Fruit fly (Drosophila melanogaster) whole organism, embryonic: ENCODE measurements around the gene Vps29.

Experiments
- Atf3 ChIP-seq: fragments of 200-800 bp; sonication (Bioruptor generic); optimal IDR thresholded peaks from 3 replicates; lab custom pipeline; 2016; ENCODE audit warnings: missing biosample characterization, missing genetic modification characterization
- BtbVII ChIP-seq: fragments of 200-800 bp; sonication (Bioruptor generic); optimal IDR thresholded peaks from 3 replicates; lab custom pipeline; 2017; ENCODE audit warnings: missing biosample characterization, mild to moderate bottlenecking, missing genetic modification characterization
- C15 ChIP-seq: fragments of 200-800 bp; sonication (Bioruptor generic); IDR thresholded peaks from 3 replicates; pipeline ENCODE4 v1.3.6; 2022; ENCODE audit warnings: missing biosample characterization, missing genetic modification characterization
- CG10543 ChIP-seq: fragments of 200-800 bp; sonication (Bioruptor generic); optimal IDR thresholded peaks from 3 replicates; lab custom pipeline; 2017; ENCODE audit warnings: missing biosample characterization, mild to moderate bottlenecking, missing genetic modification characterization, moderate library complexity
- CG10979 ChIP-seq: fragments of 200-800 bp; sonication (Bioruptor generic); optimal IDR thresholded peaks from 2 replicates; lab custom pipeline; 2018; ENCODE audit warnings: missing biosample characterization, mild to moderate bottlenecking, missing genetic modification characterization, moderate library complexity
- CG11085 ChIP-seq: fragments of 200-800 bp; sonication (Bioruptor generic); IDR thresholded peaks from 2 replicates; pipeline ENCODE4 v1.3.6; 2022; ENCODE audit warnings: missing biosample characterization, missing genetic modification characterization
- CG11560 ChIP-seq: fragments of 200-800 bp; sonication (Bioruptor generic); IDR thresholded peaks from 3 replicates; pipeline ENCODE4 v1.3.6; 2022; ENCODE audit warnings: missing biosample characterization, missing genetic modification characterization
- CG1233 ChIP-seq: fragments of 200-800 bp; sonication (Bioruptor generic); optimal IDR thresholded peaks from 4 replicates; lab custom pipeline; 2018; ENCODE audit warnings: missing biosample characterization, mild to moderate bottlenecking, missing genetic modification characterization
- CG14667 ChIP-seq: fragments of 200-800 bp; sonication (Bioruptor generic); IDR thresholded peaks from 2 replicates; pipeline ENCODE4 v1.3.6; 2022; ENCODE audit warnings: missing biosample characterization, missing genetic modification characterization
- CG1529 ChIP-seq: fragments of 200-800 bp; sonication (Bioruptor generic); optimal IDR thresholded peaks from 3 replicates; lab custom pipeline; 2018; ENCODE audit warnings: missing biosample characterization, missing genetic modification characterization
- CG15514 ChIP-seq: fragments of 200-800 bp; sonication (Bioruptor generic); optimal IDR thresholded peaks from 3 replicates; lab custom pipeline; 2017; ENCODE audit warnings: missing biosample characterization, missing genetic modification characterization, mild to moderate bottlenecking, moderate library complexity, missing genetic modification reagents
- CG16863 ChIP-seq: fragments of 200-800 bp; sonication (Bioruptor generic); optimal IDR thresholded peaks from 3 replicates; lab custom pipeline; 2016; ENCODE audit warnings: missing biosample characterization, missing genetic modification characterization
- CG18262 ChIP-seq: fragments of 200-800 bp; optimal IDR thresholded peaks from 3 replicates; lab custom pipeline; 2019; ENCODE audit warnings: missing biosample characterization, mild to moderate bottlenecking, missing genetic modification characterization, moderate library complexity
- CG18619 ChIP-seq: fragments of 200-800 bp; sonication (Bioruptor generic); optimal IDR thresholded peaks from 3 replicates; lab custom pipeline; 2017; ENCODE audit warnings: missing biosample characterization, mild to moderate bottlenecking, missing genetic modification characterization
- CG3407 ChIP-seq: fragments of 200-800 bp; sonication (Bioruptor generic); optimal IDR thresholded peaks from 2 replicates; lab custom pipeline; 2018; ENCODE audit warnings: missing biosample characterization, mild to moderate bottlenecking, missing genetic modification characterization
- CG6175 ChIP-seq: fragments of 200-800 bp; sonication (Bioruptor generic); IDR thresholded peaks from 3 replicates; pipeline ENCODE4 v1.3.6; 2022; ENCODE audit warnings: missing biosample characterization, missing genetic modification characterization
- CG6791 ChIP-seq: fragments of 200-800 bp; sonication (Bioruptor generic); IDR thresholded peaks from 3 replicates; pipeline ENCODE4 v1.3.6; 2022; ENCODE audit warnings: missing biosample characterization, missing genetic modification characterization; ENCODE audit not compliant: partially characterized antibody
- CG6813 ChIP-seq: fragments of 200-800 bp; sonication (Bioruptor generic); optimal IDR thresholded peaks from 2 replicates; lab custom pipeline; 2017; ENCODE audit warnings: missing biosample characterization, missing genetic modification characterization, mild to moderate bottlenecking, moderate library complexity, missing genetic modification reagents
- CG8388 ChIP-seq: fragments of 200-800 bp; sonication (Bioruptor generic); optimal IDR thresholded peaks from 2 replicates; lab custom pipeline; 2019; ENCODE audit warnings: missing biosample characterization, mild to moderate bottlenecking, missing genetic modification characterization, moderate library complexity
- Ets97D ChIP-seq: fragments of 200-800 bp; sonication (Bioruptor generic); optimal IDR thresholded peaks from 3 replicates; lab custom pipeline; 2016; ENCODE audit warnings: missing biosample characterization, missing genetic modification characterization
- Fer3 ChIP-seq: fragments of 200-800 bp; sonication (Bioruptor generic); optimal IDR thresholded peaks from 2 replicates; lab custom pipeline; 2018; ENCODE audit warnings: missing biosample characterization, mild to moderate bottlenecking, missing genetic modification characterization, moderate library complexity
- Hsf ChIP-seq: fragments of 200-800 bp; sonication (Bioruptor generic); optimal IDR thresholded peaks from 3 replicates; lab custom pipeline; 2016; ENCODE audit warnings: missing biosample characterization, missing genetic modification characterization
- Myb ChIP-seq: fragments of 200-800 bp; sonication (Bioruptor generic); optimal IDR thresholded peaks from 2 replicates; lab custom pipeline; 2016; ENCODE audit warnings: missing biosample characterization, missing genetic modification characterization
- NC2α ChIP-seq: fragments of 200-800 bp; sonication (Bioruptor generic); optimal IDR thresholded peaks from 2 replicates; lab custom pipeline; 2016; ENCODE audit warnings: missing biosample characterization, missing genetic modification characterization
- NFAT ChIP-seq: fragments of 200-800 bp; sonication (Bioruptor generic); IDR thresholded peaks from 2 replicates; pipeline ENCODE4 v1.3.6; 2022; ENCODE audit warnings: missing biosample characterization, missing genetic modification characterization
- Optix ChIP-seq: fragments of 200-800 bp; sonication (Bioruptor generic); IDR thresholded peaks from 3 replicates; pipeline ENCODE4 v1.3.6; 2022; ENCODE audit warnings: missing biosample characterization, missing genetic modification characterization
- Poxn ChIP-seq: fragments of 200-800 bp; sonication (Bioruptor generic); IDR thresholded peaks from 2 replicates; pipeline ENCODE4 v1.3.6; 2022; ENCODE audit warnings: missing biosample characterization, missing genetic modification characterization
- Side ChIP-seq: fragments of 200-800 bp; sonication (Bioruptor generic); optimal IDR thresholded peaks from 2 replicates; lab custom pipeline; 2016; ENCODE audit warnings: missing biosample characterization, missing genetic modification characterization
- Sry-δ ChIP-seq: fragments of 200-800 bp; sonication (Bioruptor generic); optimal IDR thresholded peaks from 2 replicates; lab custom pipeline; 2016; ENCODE audit warnings: missing biosample characterization, missing genetic modification characterization
- al ChIP-seq: fragments of 200-800 bp; sonication (Bioruptor generic); IDR thresholded peaks from 2 replicates; pipeline ENCODE4 v1.3.6; 2022; ENCODE audit warnings: missing biosample characterization, missing genetic modification characterization
- ash1 ChIP-seq: fragments of 200-800 bp; sonication (Bioruptor generic); optimal IDR thresholded peaks from 2 replicates; lab custom pipeline; 2018; ENCODE audit warnings: missing biosample characterization, mild to moderate bottlenecking, missing genetic modification characterization
- br ChIP-seq: fragments of >200 bp; optimal IDR thresholded peaks from 2 replicates; lab custom pipeline; 2017
- caup ChIP-seq: fragments of 200-800 bp; sonication (Bioruptor generic); optimal IDR thresholded peaks from 3 replicates; lab custom pipeline; 2017; ENCODE audit warnings: missing biosample characterization, mild to moderate bottlenecking, missing genetic modification characterization, moderate library complexity; ENCODE audit not compliant: severe bottlenecking
- chinmo ChIP-seq: fragments of 200-800 bp; sonication (Bioruptor generic); IDR thresholded peaks from 4 replicates; pipeline ENCODE4 v1.3.6; 2022; ENCODE audit warnings: missing biosample characterization, missing genetic modification characterization; ENCODE audit not compliant: partially characterized antibody
- crol ChIP-seq: fragments of 200-800 bp; sonication (Bioruptor generic); IDR thresholded peaks from 2 replicates; pipeline ENCODE4 v1.3.6; 2022; ENCODE audit warnings: missing biosample characterization, missing genetic modification characterization
- dan ChIP-seq: fragments of 200-800 bp; sonication (Bioruptor generic); IDR thresholded peaks from 2 replicates; pipeline ENCODE4 v1.3.6; 2022; ENCODE audit warnings: missing biosample characterization, missing genetic modification characterization
- dpn ChIP-seq, 2 experiments: fragments of 200-800 bp; sonication (Bioruptor generic); optimal IDR thresholded peaks; 3 replicates each; lab custom pipeline; 2016; ENCODE audit warnings: missing biosample characterization in 2 of 2, missing genetic modification characterization in 2 of 2
- ewg ChIP-seq: fragments of 200-800 bp; sonication (Bioruptor generic); optimal IDR thresholded peaks from 3 replicates; lab custom pipeline; 2017; ENCODE audit warnings: mild to moderate bottlenecking, missing biosample characterization, missing genetic modification reagents, missing genetic modification characterization
- gcm ChIP-seq: fragments of 200-800 bp; sonication (Bioruptor generic); optimal IDR thresholded peaks from 2 replicates; lab custom pipeline; 2019; ENCODE audit warnings: missing biosample characterization, mild to moderate bottlenecking, missing genetic modification characterization, moderate library complexity
- grn ChIP-seq: fragments of 200-800 bp; sonication (Bioruptor generic); optimal IDR thresholded peaks from 3 replicates; lab custom pipeline; 2017; ENCODE audit warnings: missing biosample characterization, missing genetic modification characterization
- gsb ChIP-seq: fragments of 200-800 bp; sonication (Bioruptor generic); IDR thresholded peaks from 2 replicates; pipeline ENCODE4 v1.3.6; 2022; ENCODE audit warnings: missing biosample characterization, missing genetic modification characterization
- h ChIP-seq: fragments of >200 bp; optimal IDR thresholded peaks from 2 replicates; lab custom pipeline; 2017
- kay ChIP-seq: fragments of 200-800 bp; sonication (Bioruptor generic); optimal IDR thresholded peaks from 2 replicates; lab custom pipeline; 2016; ENCODE audit warnings: missing biosample characterization, missing genetic modification characterization
- odd ChIP-seq: fragments of 200-800 bp; sonication (Bioruptor generic); optimal IDR thresholded peaks from 2 replicates; lab custom pipeline; 2017; ENCODE audit warnings: missing biosample characterization, mild to moderate bottlenecking, missing genetic modification characterization
- pho ChIP-seq: fragments of 200-800 bp; sonication (Bioruptor generic); optimal IDR thresholded peaks from 2 replicates; lab custom pipeline; 2016; ENCODE audit warnings: missing biosample characterization, missing genetic modification characterization
- repo ChIP-seq: fragments of 200-800 bp; sonication (Bioruptor generic); optimal IDR thresholded peaks from 2 replicates; lab custom pipeline; 2016; ENCODE audit warnings: missing biosample characterization, missing genetic modification characterization
- schlank ChIP-seq: fragments of 200-800 bp; sonication (Bioruptor generic); optimal IDR thresholded peaks from 2 replicates; lab custom pipeline; 2018; ENCODE audit warnings: missing biosample characterization, mild to moderate bottlenecking, missing genetic modification characterization
- sd ChIP-seq: fragments of 200-800 bp; sonication (Bioruptor generic); optimal IDR thresholded peaks from 3 replicates; lab custom pipeline; 2018; ENCODE audit warnings: missing biosample characterization, mild to moderate bottlenecking, missing genetic modification characterization, moderate library complexity
- sug ChIP-seq: fragments of 200-800 bp; optimal IDR thresholded peaks from 2 replicates; lab custom pipeline; 2019; ENCODE audit warnings: missing biosample characterization, mild to moderate bottlenecking, missing genetic modification characterization, moderate library complexity
- vfl ChIP-seq: fragments of 200-800 bp; sonication (Bioruptor generic); optimal IDR thresholded peaks from 2 replicates; lab custom pipeline; 2016; ENCODE audit warnings: missing biosample characterization, missing genetic modification characterization
- zen2 ChIP-seq: fragments of 200-800 bp; sonication (Bioruptor generic); IDR thresholded peaks from 3 replicates; pipeline ENCODE4 v1.3.6; 2022; ENCODE audit warnings: missing biosample characterization, missing genetic modification characterization; ENCODE audit not compliant: partially characterized antibody

The Vps29 gene

dm6 chr2L:1172704-1173107 lies 22.1 kb downstream of the Vps29 start, which contains the start of the genes Charon and CG4887 (continued):
- no peak for TF ChIP-seq zen2
- TF ChIP-seq pho: peak; percentile 89
- TF ChIP-seq Hsf: peak; percentile 89
- TF ChIP-seq CG14667 (GFP tag; lab: Robert Waterston, UW): peak; percentile 68
- TF ChIP-seq Fer3 (tag; lab: Kevin White, UChicago): peak; percentile 82
- peak; percentile 70 for TF ChIP-seq kay
- peak; percentile 59 for TF ChIP-seq NC2α (GFP tag; lab: Kevin White, UChicago)
- TF ChIP-seq CG10979: peak; percentile 71
- peak; percentile 83 for TF ChIP-seq Myb (GFP tag; lab: Kevin White, UChicago)
- TF ChIP-seq dan (GFP tag; lab: Robert Waterston, UW): no peak
- peak; percentile 85 for TF ChIP-seq Side (GFP tag; lab: Kevin White, UChicago)
- TF ChIP-seq al (GFP tag; lab: Robert Waterston, UW): peak; percentile 82
- no peak for TF ChIP-seq gcm
- TF ChIP-seq CG3407 (GFP tag; lab: Kevin White, UChicago): no peak
- peak; percentile 74 for TF ChIP-seq CG11085 (GFP tag; lab: Robert Waterston, UW)
- TF ChIP-seq ash1 (GFP tag; lab: Kevin White, UChicago): no peak
- TF ChIP-seq CG18619 (GFP tag; lab: Kevin White, UChicago): peak; percentile 66
- TF ChIP-seq CG6791 (GFP tag; lab: Robert Waterston, UW): 0 out of 3 replicates have a peak, but pooled peaks have one; percentile 37
- peak; percentile 79 for TF ChIP-seq CG15514 (GFP tag; lab: Kevin White, UChicago)
- TF ChIP-seq CG11560 (tag; lab: Robert Waterston, UW): peak; percentile 74; the same call in 2 of the 3 replicates
- peak; percentile 71 for TF ChIP-seq CG8388
- TF ChIP-seq vfl (GFP tag; lab: Kevin White, UChicago): peak; percentile 80
- no peak; the same call in 1 of the 2 replicates for TF ChIP-seq Poxn (GFP tag; lab: Robert Waterston, UW)
- peak; percentile 84 for TF ChIP-seq CG16863
- peak; percentile 80 for TF ChIP-seq NFAT
- TF ChIP-seq br (lab: Kevin White, UChicago): no peak
- TF ChIP-seq Optix (GFP tag; lab: Robert Waterston, UW): peak; percentile 32; the same call in 1 of the 3 replicates
- no peak for TF ChIP-seq grn (GFP tag; lab: Kevin White, UChicago)
- no peak for TF ChIP-seq BtbVII (GFP tag; lab: Kevin White, UChicago)
- TF ChIP-seq sd: no peak
- peak; percentile 87 to 88 for TF ChIP-seq dpn (GFP tag; optimal IDR thresholded peaks at IDR 0.05; lab: Kevin White, UChicago)
- TF ChIP-seq CG1233 (GFP tag; lab: Kevin White, UChicago): peak; percentile 76
- TF ChIP-seq odd (GFP tag; lab: Kevin White, UChicago): no peak
- TF ChIP-seq repo (GFP tag; lab: Kevin White, UChicago): peak; percentile 53
- peak; percentile 81 for TF ChIP-seq Ets97D
- peak; percentile 46 for TF ChIP-seq schlank (tag; lab: Kevin White, UChicago)
- peak; percentile 88 for TF ChIP-seq CG10543 (GFP tag; lab: Kevin White, UChicago)
- TF ChIP-seq CG1529 (GFP tag; lab: Kevin White, UChicago): no peak
- no peak for TF ChIP-seq crol (GFP tag; lab: Robert Waterston, UW)
- no peak for TF ChIP-seq CG6813 (GFP tag; lab: Kevin White, UChicago)
- no peak for TF ChIP-seq sug (tag; lab: Kevin White, UChicago)
- TF ChIP-seq gsb (GFP tag; lab: Robert Waterston, UW): no peak
- TF ChIP-seq CG6175 (GFP tag; lab: Robert Waterston, UW): peak; percentile 69; the same call in 2 of the 3 replicates
- no peak for TF ChIP-seq chinmo (GFP tag; lab: Robert Waterston, UW)
- peak; percentile 61 for TF ChIP-seq ewg (GFP tag; lab: Kevin White, UChicago)
- no peak for TF ChIP-seq CG18262 (tag; lab: Kevin White, UChicago)
- TF ChIP-seq C15 (GFP tag; lab: Robert Waterston, UW): peak; percentile 58; the same call in 1 of the 3 replicates
- peak; percentile 73 for TF ChIP-seq caup (GFP tag; lab: Kevin White, UChicago)
- TF ChIP-seq Sry-δ (GFP tag; lab: Kevin White, UChicago): peak; percentile 96
- TF ChIP-seq Atf3 (GFP tag; lab: Kevin White, UChicago): peak; percentile 76
- TF ChIP-seq h (lab: Kevin White, UChicago): no peak
